Fruit fly (Drosophila melanogaster) whole organism, prepupa: ENCODE results near the gene Osi13.
A peak's percentile ranks its signal among the peaks of the same experiment; 100 is the strongest.

Experiments used
- CG10669 ChIP-seq: fragments of 200-800 bp; sonication (Bioruptor generic); optimal IDR thresholded peaks from 3 replicates; lab custom pipeline; 2018; ENCODE audit warnings: missing biosample characterization, mild to moderate bottlenecking, missing genetic modification characterization, moderate library complexity
- CG11294 ChIP-seq: fragments of 200-800 bp; sonication (Bioruptor generic); IDR thresholded peaks from 2 replicates; pipeline ENCODE4 v1.3.6; 2022; ENCODE audit warnings: missing biosample characterization, missing genetic modification characterization
- CG11762 ChIP-seq: fragments of 200-800 bp; sonication (Bioruptor generic); optimal IDR thresholded peaks from 3 replicates; lab custom pipeline; 2016; ENCODE audit warnings: missing biosample characterization, missing genetic modification characterization; ENCODE audit not compliant: insufficient read depth
- CG15336 ChIP-seq: fragments of 200-800 bp; sonication (Bioruptor generic); IDR thresholded peaks from 2 replicates; pipeline ENCODE4 v1.3.6; 2022; ENCODE audit warnings: missing biosample characterization, missing genetic modification characterization
- CG1621 ChIP-seq: fragments of 200-800 bp; sonication (Bioruptor generic); optimal IDR thresholded peaks from 3 replicates; lab custom pipeline; 2018; ENCODE audit warnings: missing biosample characterization, mild to moderate bottlenecking, missing genetic modification characterization
- CG32006 ChIP-seq: fragments of 200-800 bp; sonication (Bioruptor generic); optimal IDR thresholded peaks from 3 replicates; lab custom pipeline; 2017; ENCODE audit warnings: missing biosample characterization, mild to moderate bottlenecking, missing genetic modification characterization
- CG34406 ChIP-seq: fragments of 200-800 bp; sonication (Bioruptor generic); optimal IDR thresholded peaks from 3 replicates; lab custom pipeline; 2016; ENCODE audit warnings: missing biosample characterization, missing genetic modification characterization
- CG3919 ChIP-seq: fragments of 200-800 bp; sonication (Bioruptor generic); optimal IDR thresholded peaks from 3 replicates; lab custom pipeline; 2016; ENCODE audit warnings: missing biosample characterization, missing genetic modification characterization
- CG4318 ChIP-seq: fragments of 200-800 bp; sonication (Bioruptor generic); optimal IDR thresholded peaks from 3 replicates; lab custom pipeline; 2017; ENCODE audit warnings: missing biosample characterization, mild to moderate bottlenecking, missing genetic modification characterization
- CG6163 ChIP-seq: fragments of 200-800 bp; sonication (Bioruptor generic); IDR thresholded peaks from 3 replicates; pipeline ENCODE4 v1.3.6; 2022; ENCODE audit warnings: missing biosample characterization, missing genetic modification characterization
- CG6276 ChIP-seq: fragments of 200-800 bp; sonication (Bioruptor generic); optimal IDR thresholded peaks from 2 replicates; lab custom pipeline; 2017; ENCODE audit warnings: missing biosample characterization, mild to moderate bottlenecking, missing genetic modification characterization
- CG6792 ChIP-seq: fragments of 200-800 bp; sonication (Bioruptor generic); optimal IDR thresholded peaks from 3 replicates; lab custom pipeline; 2016; ENCODE audit warnings: missing biosample characterization, missing genetic modification characterization
- CG6854 ChIP-seq: fragments of 200-800 bp; sonication (Bioruptor generic); optimal IDR thresholded peaks from 2 replicates; lab custom pipeline; 2017; ENCODE audit warnings: missing biosample characterization, mild to moderate bottlenecking, missing genetic modification characterization
- CG7368 ChIP-seq: fragments of 200-800 bp; sonication (Bioruptor generic); optimal IDR thresholded peaks from 3 replicates; lab custom pipeline; 2016; ENCODE audit warnings: missing biosample characterization, missing genetic modification characterization
- CG8119 ChIP-seq: fragments of 200-800 bp; sonication (Bioruptor generic); IDR thresholded peaks from 3 replicates; pipeline ENCODE4 v1.3.6; 2022; ENCODE audit warnings: missing biosample characterization, missing genetic modification characterization
- CG8319 ChIP-seq: fragments of 200-800 bp; sonication (Bioruptor generic); optimal IDR thresholded peaks from 3 replicates; lab custom pipeline; 2016; ENCODE audit warnings: missing biosample characterization, missing genetic modification characterization
- CG8632 ChIP-seq: fragments of 200-800 bp; sonication (Bioruptor generic); optimal IDR thresholded peaks from 3 replicates; lab custom pipeline; 2016; ENCODE audit warnings: missing biosample characterization, missing genetic modification characterization
- Eip78C ChIP-seq: fragments of 200-800 bp; sonication (Bioruptor generic); peaks from one replicate; lab custom pipeline; 2016; ENCODE audit warnings: missing biosample characterization, missing genetic modification characterization
- Eip93F ChIP-seq: fragments of 200-800 bp; sonication (Bioruptor generic); optimal IDR thresholded peaks from 2 replicates; lab custom pipeline; 2016; ENCODE audit warnings: missing biosample characterization, mild to moderate bottlenecking, missing genetic modification characterization
- Gug ChIP-seq: fragments of 200-800 bp; sonication (Bioruptor generic); IDR thresholded peaks from 2 replicates; pipeline ENCODE4 v1.3.6; 2022; ENCODE audit warnings: missing biosample characterization, missing genetic modification characterization
- Hr38 ChIP-seq: sonication (Bioruptor generic); optimal IDR thresholded peaks from 2 replicates; lab custom pipeline; 2016; ENCODE audit warnings: missing biosample characterization, missing genetic modification characterization
- Hr39 ChIP-seq: fragments of 200-800 bp; sonication (Bioruptor generic); optimal IDR thresholded peaks from 2 replicates; lab custom pipeline; 2016; ENCODE audit warnings: missing biosample characterization, missing genetic modification characterization
- Hr4 ChIP-seq: fragments of 200-800 bp; sonication (Bioruptor generic); optimal IDR thresholded peaks from 3 replicates; lab custom pipeline; 2016; ENCODE audit warnings: missing biosample characterization, missing genetic modification characterization
- achi ChIP-seq: fragments of 200-800 bp; sonication (Bioruptor generic); optimal IDR thresholded peaks from 3 replicates; lab custom pipeline; 2016; ENCODE audit warnings: missing biosample characterization, missing genetic modification characterization
- cyc ChIP-seq: fragments of 200-800 bp; sonication (Bioruptor generic); optimal IDR thresholded peaks from 3 replicates; lab custom pipeline; 2016; ENCODE audit warnings: missing biosample characterization, missing genetic modification characterization
- eg ChIP-seq: fragments of 200-800 bp; sonication (Bioruptor generic); IDR thresholded peaks from 3 replicates; pipeline ENCODE4 v1.3.6; 2022; ENCODE audit warnings: missing biosample characterization, missing genetic modification characterization
- esn ChIP-seq: fragments of 200-800 bp; sonication (Bioruptor generic); optimal IDR thresholded peaks from 2 replicates; lab custom pipeline; 2016; ENCODE audit warnings: missing biosample characterization, mild to moderate bottlenecking, missing genetic modification characterization, moderate library complexity
- fd85E ChIP-seq: fragments of 200-800 bp; sonication (Bioruptor generic); optimal IDR thresholded peaks from 3 replicates; lab custom pipeline; 2016; ENCODE audit warnings: missing biosample characterization, missing genetic modification characterization
- fkh ChIP-seq: fragments of 200-800 bp; sonication (Bioruptor generic); optimal IDR thresholded peaks from 3 replicates; lab custom pipeline; 2017; ENCODE audit warnings: missing biosample characterization, mild to moderate bottlenecking, missing genetic modification characterization, moderate library complexity
- lz ChIP-seq: fragments of 200-800 bp; sonication (Bioruptor generic); optimal IDR thresholded peaks from 3 replicates; lab custom pipeline; 2016; ENCODE audit warnings: missing biosample characterization, missing genetic modification characterization
- pdm3 ChIP-seq: fragments of 200-800 bp; sonication (Bioruptor generic); optimal IDR thresholded peaks from 3 replicates; lab custom pipeline; 2016; ENCODE audit warnings: missing biosample characterization, missing genetic modification characterization
- svp ChIP-seq: fragments of 200-800 bp; sonication (Bioruptor generic); peaks from one replicate; lab custom pipeline; 2016; ENCODE audit warnings: missing biosample characterization, missing genetic modification characterization
- topi ChIP-seq: fragments of 200-800 bp; sonication (Bioruptor generic); optimal IDR thresholded peaks from 3 replicates; lab custom pipeline; 2016; ENCODE audit warnings: missing biosample characterization, missing genetic modification characterization

The Osi13 gene

DNA sequence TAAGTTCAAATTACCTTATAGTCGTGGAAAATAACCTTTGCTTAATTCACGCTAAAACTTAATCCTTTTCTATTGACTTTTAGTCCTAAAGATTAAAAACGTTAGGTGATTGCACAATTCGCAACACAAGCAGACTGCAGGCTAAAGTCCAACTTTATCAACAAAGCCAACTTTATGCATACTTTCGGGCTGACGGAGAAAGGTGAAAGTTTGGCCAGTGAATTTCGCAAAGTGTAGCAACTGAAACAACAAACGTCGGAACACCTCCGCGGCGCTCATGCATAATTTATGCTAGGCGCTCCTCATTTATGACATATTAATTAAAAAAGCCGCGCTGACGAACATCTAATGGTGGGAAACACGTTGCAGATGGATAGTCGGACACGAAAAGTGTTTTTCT, 21.6 kb upstream of the Osi13 start:
- TF ChIP-seq eg (0 out of 3 replicates have a peak, but pooled peaks have one; percentile 33), CG4318 (no peak), CG6276 (GFP tag; lab: Kevin White, UChicago) (peak; percentile 60)

DNA sequence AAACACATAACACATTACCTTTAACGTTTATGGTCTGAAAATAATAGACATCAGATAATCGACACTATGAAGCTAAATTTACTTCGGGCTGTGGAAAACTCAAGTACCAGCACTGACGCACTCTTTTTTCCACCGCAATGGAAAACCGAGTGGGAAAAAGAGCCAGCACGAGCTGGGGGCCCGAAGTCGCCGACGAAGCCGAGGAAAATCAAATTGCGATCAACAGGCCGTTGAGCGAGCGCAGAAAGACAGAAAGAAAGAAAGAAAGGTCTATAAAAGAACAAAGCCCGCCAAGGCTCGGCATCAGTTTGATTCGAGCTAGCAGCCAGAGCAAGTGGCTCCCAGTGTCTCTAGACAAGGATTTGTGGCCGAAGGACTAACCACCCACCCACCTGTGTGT, 13.3 kb upstream of the Osi13 start, which contains the start of gene Osi12:
Gene Osi12, plus strand, starts transcription at position 301 of the 400 bp plus-strand sequence.
- TF ChIP-seq CG6792 (GFP tag; lab: Kevin White, UChicago) (no peak), CG32006 (peak; percentile 19)

DNA sequence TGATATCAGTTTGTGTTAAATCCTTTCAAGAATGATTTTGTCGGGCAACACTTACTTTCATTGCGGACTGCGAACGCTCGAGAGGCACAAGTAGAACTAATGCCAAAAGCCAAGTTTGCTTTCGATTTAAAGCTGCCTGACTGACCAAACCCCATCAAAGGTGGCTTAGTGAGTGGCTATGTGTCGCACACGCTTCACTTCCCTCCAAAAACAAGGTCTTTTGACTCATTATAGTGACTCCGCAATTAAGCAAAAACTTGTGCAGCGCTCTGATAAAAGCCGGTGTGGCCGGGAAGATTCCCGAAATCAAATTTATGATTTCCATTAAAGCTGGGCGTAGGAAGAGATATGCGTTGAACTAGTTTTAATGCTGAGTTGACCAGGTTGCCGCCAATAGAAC, 6.4 kb upstream of the Osi13 start, which contains the start of gene CG15597:
Gene CG15597, minus strand, starts transcription at position 101 of the 400 bp plus-strand sequence.
- no peak for TF ChIP-seq pdm3
- TF ChIP-seq, all 60 proteins: peak for 0

DNA sequence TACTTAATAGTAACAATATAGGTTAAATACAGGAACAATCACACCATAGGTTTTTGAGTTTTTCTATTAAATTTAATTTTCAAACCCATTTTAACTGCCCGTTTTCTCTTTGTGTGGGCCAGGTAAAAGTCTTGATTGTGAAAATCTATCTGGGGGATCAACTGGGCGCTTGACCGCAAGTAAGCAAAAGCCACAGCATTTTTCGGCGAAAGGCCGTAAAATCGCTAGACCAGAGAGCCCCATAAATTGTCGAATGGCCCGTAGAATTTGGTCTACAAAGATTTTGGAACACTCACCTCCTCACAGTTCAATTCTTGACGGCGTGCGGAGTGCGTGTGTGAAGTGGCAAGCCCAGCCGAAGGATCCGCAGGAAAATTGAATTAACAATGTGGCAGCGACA, 4.1 kb upstream of the Osi13 start, which contains the start of gene CG15594:
Gene CG15594, plus strand, starts transcription at position 301 of the 400 bp plus-strand sequence.
- TF ChIP-seq svp (GFP tag; lab: Kevin White, UChicago) (peak; percentile 15), fkh (GFP tag; lab: Kevin White, UChicago) (no peak), CG7368 (no peak), topi (GFP tag; lab: Kevin White, UChicago) (no peak)

DNA sequence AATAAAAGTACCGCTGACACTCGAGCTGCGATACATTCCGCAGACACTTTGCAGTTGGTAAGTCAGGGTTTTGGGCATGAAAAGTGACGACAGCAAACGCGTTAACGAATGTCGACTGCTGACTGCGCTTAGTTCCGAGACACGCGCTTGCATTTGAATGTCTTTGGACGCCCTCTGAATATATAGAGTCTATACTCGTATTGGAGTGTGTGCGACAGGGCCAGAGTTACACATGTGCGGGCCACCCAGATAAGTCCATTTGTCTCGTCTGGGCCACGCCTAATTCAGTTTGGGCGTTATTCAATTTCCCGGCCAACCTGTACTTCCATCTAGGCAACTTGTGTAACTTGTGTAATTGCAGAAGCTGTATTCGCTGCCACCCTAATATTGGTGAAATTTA, 1.2 kb upstream of the Osi13 start:
- TF ChIP-seq cyc (no peak), CG6163 (no peak), Hr39 (no peak), CG1621 (no peak), svp (GFP tag; lab: Kevin White, UChicago) (no peak), Eip78C (no peak), CG34406 (no peak)

DNA sequence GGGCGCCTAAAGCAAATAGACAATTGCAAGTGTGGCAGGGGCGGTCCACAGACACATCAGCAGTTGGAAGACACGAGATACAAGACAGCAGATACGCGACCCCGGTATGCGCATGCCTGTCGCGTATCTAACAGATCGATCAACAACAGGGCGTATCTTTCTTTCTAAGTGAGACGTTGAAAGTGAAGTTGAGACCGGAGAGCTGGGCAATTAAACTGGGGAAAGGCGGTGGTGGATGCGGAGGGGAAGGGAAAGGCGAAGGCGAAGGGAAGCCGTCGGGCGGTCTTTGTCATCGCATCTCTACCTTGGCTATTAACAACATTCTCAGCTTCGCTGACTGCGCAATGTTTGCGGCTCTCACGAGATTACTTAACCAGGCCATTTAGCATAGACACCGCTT, 2.5 kb downstream of the Osi13 start:
- TF ChIP-seq cyc (no peak), Eip78C (no peak), Hr4 (no peak), CG10669 (no peak), Hr38 (GFP tag; lab: Kevin White, UChicago) (no peak), Eip93F (no peak), Hr39 (no peak), CG3919 (GFP tag; lab: Kevin White, UChicago) (no peak), CG11294 (GFP tag; lab: Robert Waterston, UW) (no peak), fd85E (GFP tag; lab: Kevin White, UChicago) (no peak), CG7368 (no peak), achi (no peak), CG8119 (no peak)

DNA sequence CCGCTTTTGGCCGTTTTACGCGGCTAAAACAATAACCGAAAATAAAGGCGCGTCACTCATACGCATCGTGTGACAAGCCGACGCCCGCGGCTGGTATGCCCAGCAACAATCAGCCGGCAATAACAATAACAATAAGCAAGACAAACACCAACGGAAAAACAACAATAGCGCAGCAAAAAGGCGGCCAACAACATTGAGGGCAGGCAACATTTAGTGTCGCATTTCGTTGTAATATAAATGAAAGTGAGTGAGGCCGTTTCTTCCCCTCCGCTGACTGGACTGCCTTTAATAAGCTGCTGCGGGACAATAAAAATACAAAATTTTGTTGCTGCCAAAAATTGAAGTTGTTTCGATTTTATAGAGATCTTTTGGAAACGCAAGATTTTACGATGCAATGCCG, 5.6 kb downstream of the Osi13 start:
- TF ChIP-seq CG6854 (GFP tag; lab: Kevin White, UChicago): no peak
- no peak for TF ChIP-seq Hr4
- no peak for TF ChIP-seq fd85E (GFP tag; lab: Kevin White, UChicago)
- no peak for TF ChIP-seq lz (GFP tag; lab: Kevin White, UChicago)
- TF ChIP-seq achi: no peak
- TF ChIP-seq CG8632 (GFP tag; lab: Kevin White, UChicago): no peak
- no peak for TF ChIP-seq esn
- no peak for TF ChIP-seq CG11762
- no peak for TF ChIP-seq CG11294 (GFP tag; lab: Robert Waterston, UW)
- TF ChIP-seq CG8319 (GFP tag; lab: Kevin White, UChicago): no peak
- no peak for TF ChIP-seq CG3919 (GFP tag; lab: Kevin White, UChicago)
- no peak for TF ChIP-seq CG15336 (GFP tag; lab: Robert Waterston, UW)
- no peak for TF ChIP-seq eg
- no peak for TF ChIP-seq Gug
- TF ChIP-seq, all 60 proteins: peak for 0
